Fruit fly (Drosophila melanogaster): ENCODE measurements around the gene Ets21C.

Ets21C gene

dm6 chr2L:594048-594447, 41.3 kb upstream of the Ets21C start:
- TF ChIP-seq CG2116 (GFP tag; optimal IDR thresholded peaks at IDR 0.05), result no peak
- 0 out of 2 replicates have a peak, but pooled peaks have one; percentile 13 for TF ChIP-seq slbo (GFP tag; IDR thresholded peaks at IDR 0.05)
- 0 out of 3 replicates have a peak, but pooled peaks have one; percentile 13 for TF ChIP-seq Mrtf (GFP tag; IDR thresholded peaks at IDR 0.05)

dm6 chr2L:591511-591910, 38.8 kb upstream of the Ets21C start:
- TF ChIP-seq Nf-YB (GFP tag; optimal IDR thresholded peaks at IDR 0.05) (peak; percentile 79), oc (tag; optimal IDR thresholded peaks at IDR 0.05) (peak; percentile 33), CG12942 (GFP tag; optimal IDR thresholded peaks at IDR 0.05) (no peak), Nf-YC (tag; optimal IDR thresholded peaks at IDR 0.05) (peak; percentile 63), nerfin-1 (tag; optimal IDR thresholded peaks at IDR 0.05) (peak; percentile 44), bigmax (GFP tag; optimal IDR thresholded peaks at IDR 0.05) (no peak), seq (GFP tag; IDR thresholded peaks at IDR 0.05) (peak; percentile 21; the same call in 1 of the 2 replicates), pros (GFP tag; optimal IDR thresholded peaks at IDR 0.05) (peak; percentile 35)

- TF ChIP-seq CG15073 (GFP tag; optimal IDR thresholded peaks at IDR 0.05) (no peak), tll (GFP tag; optimal IDR thresholded peaks at IDR 0.05) (no peak), CG2712 (tag; optimal IDR thresholded peaks at IDR 0.05) (no peak), Trl (optimal IDR thresholded peaks at IDR 0.05) (peak; percentile 24 to 33), Trl (GFP tag; optimal IDR thresholded peaks at IDR 0.05) (no peak), CG2120 (GFP tag; optimal IDR thresholded peaks at IDR 0.05) (no peak), crol (GFP tag; IDR thresholded peaks at IDR 0.05) (peak; percentile 49), Nf-YC (tag; optimal IDR thresholded peaks at IDR 0.05) (peak; percentile 95), CG3847 (GFP tag; IDR thresholded peaks at IDR 0.05) (no peak), seq (GFP tag; IDR thresholded peaks at IDR 0.05) (peak; percentile 81), Nf-YB (GFP tag; optimal IDR thresholded peaks at IDR 0.05) (peak; percentile 95), CG3407 (GFP tag; optimal IDR thresholded peaks at IDR 0.05) (no peak), CG9797 (GFP tag; optimal IDR thresholded peaks at IDR 0.05) (no peak)
Observed at dm6 chr2L:585268-585667, 32.5 kb upstream of the Ets21C start.

dm6 chr2L:577186-577585, 24.5 kb upstream of the Ets21C start, which contains the start of gene Pph13:
Gene Pph13 (plus strand): TSS chr2L:577486.
- TF ChIP-seq grn (GFP tag; optimal IDR thresholded peaks at IDR 0.05) (no peak), mld (GFP tag; IDR thresholded peaks at IDR 0.05; ENCODE audit: partially characterized antibody) (no peak), lov (optimal IDR thresholded peaks at IDR 0.05) (no peak), lov (GFP tag; IDR thresholded peaks at IDR 0.05) (no peak), CG10959 (GFP tag; IDR thresholded peaks at IDR 0.05) (no peak), unc-4 (GFP tag; IDR thresholded peaks at IDR 0.05; ENCODE audit: partially characterized antibody) (no peak), CG6175 (GFP tag; IDR thresholded peaks at IDR 0.05) (no peak), caup (GFP tag; optimal IDR thresholded peaks at IDR 0.05; ENCODE audit: severe bottlenecking) (no peak), Hr39 (optimal IDR thresholded peaks at IDR 0.05) (no peak), cas (GFP tag; IDR thresholded peaks at IDR 0.05) (no peak), Dref (GFP tag; IDR thresholded peaks at IDR 0.05) (no peak), Drgx (GFP tag; IDR thresholded peaks at IDR 0.05) (no peak), CG14014 (GFP tag; IDR thresholded peaks at IDR 0.05) (no peak), bcd (GFP tag; optimal IDR thresholded peaks at IDR 0.05) (no peak), CG31388 (GFP tag; optimal IDR thresholded peaks at IDR 0.05) (no peak), zf30C (GFP tag; optimal IDR thresholded peaks at IDR 0.05) (no peak), CkIIα-i1 (GFP tag; IDR thresholded peaks at IDR 0.05) (no peak), Nf-YC (tag; optimal IDR thresholded peaks at IDR 0.05) (no peak), Usf (GFP tag; optimal IDR thresholded peaks at IDR 0.05) (no peak), mam (GFP tag; optimal IDR thresholded peaks at IDR 0.05) (no peak), CG8478 (optimal IDR thresholded peaks at IDR 0.05) (no peak)

All from whole organism, embryonic.